Worm (Caenorhabditis elegans): Measurements from ENCODE around the gene T19D12.4.

Gene T19D12.4

ce11 chrII:6612544-6612943, 18.4 kb upstream of the T19D12.4 start (continued):
- TF ChIP-seq duxl-1 (tag; optimal IDR thresholded peaks at IDR 0.05; ENCODE audit: poor library complexity), result no peak
- TF ChIP-seq mep-1 (tag; optimal IDR thresholded peaks at IDR 0.05), result peak; percentile 19
- TF ChIP-seq lin-1 (GFP tag; IDR thresholded peaks at IDR 0.05), result no peak
- TF ChIP-seq ztf-7 (tag; optimal IDR thresholded peaks at IDR 0.05), result no peak
- TF ChIP-seq hlh-30 (tag; optimal IDR thresholded peaks at IDR 0.05; ENCODE audit: insufficient read depth), result peak; percentile 51
- TF ChIP-seq dve-1 (tag; optimal IDR thresholded peaks at IDR 0.05; ENCODE audit: insufficient read depth), result peak; percentile 75

- TF ChIP-seq unc-62 (GFP tag; optimal IDR thresholded peaks at IDR 0.05 in 1 of 2), result no peak
- TF ChIP-seq unc-62 (tag; optimal IDR thresholded peaks at IDR 0.05), result no peak
- peak; percentile 9 for TF ChIP-seq nhr-28 (tag; optimal IDR thresholded peaks at IDR 0.05)
- TF ChIP-seq daf-16 (GFP tag; optimal IDR thresholded peaks at IDR 0.05), result no peak
- peak; percentile 21 for TF ChIP-seq daf-16 (tag; optimal IDR thresholded peaks at IDR 0.05)
- no peak for TF ChIP-seq jun-1 (tag; optimal IDR thresholded peaks at IDR 0.05)
- TF ChIP-seq aha-1 (tag), result peak; percentile 52
- peak; percentile 43 for TF ChIP-seq dmd-6 (GFP tag; IDR thresholded peaks at IDR 0.05)
- peak; percentile 40 for TF ChIP-seq dve-1 (tag; optimal IDR thresholded peaks at IDR 0.05; ENCODE audit: insufficient read depth)
These were observed 16.4 kb upstream of the T19D12.4 start for ce11 chrII:6614500-6614899.

- TF ChIP-seq lin-1 (GFP tag; IDR thresholded peaks at IDR 0.05) (0 out of 2 replicates have a peak, but pooled peaks have one; percentile 39), aha-1 (tag) (peak; percentile 29), ceh-32 (tag; optimal IDR thresholded peaks at IDR 0.05; ENCODE audit: poor library complexity) (no peak), mxl-3 (GFP tag; optimal IDR thresholded peaks at IDR 0.05) (peak; percentile 64), hif-1 (tag; optimal IDR thresholded peaks at IDR 0.05) (no peak), nhr-237 (tag; optimal IDR thresholded peaks at IDR 0.05) (no peak), mes-2 (tag; optimal IDR thresholded peaks at IDR 0.05; ENCODE audit: poor library complexity, severe bottlenecking) (peak; percentile 22), T26A8.4 (GFP tag; IDR thresholded peaks at IDR 0.05) (0 out of 2 replicates have a peak, but pooled peaks have one; percentile 14), lim-7 (GFP tag; IDR thresholded peaks at IDR 0.05) (no peak), nhr-28 (tag; optimal IDR thresholded peaks at IDR 0.05) (peak; percentile 76), daf-16 (GFP tag; optimal IDR thresholded peaks at IDR 0.05) (no peak), daf-16 (tag; optimal IDR thresholded peaks at IDR 0.05) (peak; percentile 71), nhr-77 (tag; optimal IDR thresholded peaks at IDR 0.05) (peak; percentile 63), unc-62 (GFP tag; optimal IDR thresholded peaks at IDR 0.05 in 1 of 2) (peak in 1 of 2 experiments; percentile 86), unc-62 (tag; optimal IDR thresholded peaks at IDR 0.05) (no peak), dve-1 (tag; optimal IDR thresholded peaks at IDR 0.05; ENCODE audit: insufficient read depth) (peak; percentile 66), pqm-1 (tag; optimal IDR thresholded peaks at IDR 0.05) (peak; percentile 97), hlh-11 (tag; optimal IDR thresholded peaks at IDR 0.05) (peak; percentile 75), dmd-6 (GFP tag; IDR thresholded peaks at IDR 0.05) (peak; percentile 87)
These were observed 15.5 kb upstream of the T19D12.4 start for ce11 chrII:6615232-6616029.

ce11 chrII:6616135-6616534, 14.8 kb upstream of the T19D12.4 start:
- no peak for TF ChIP-seq ZK546.5 (tag; optimal IDR thresholded peaks at IDR 0.05)
- no peak for TF ChIP-seq ama-1 (optimal IDR thresholded peaks at IDR 0.05)
- TF ChIP-seq nhr-48 (tag; optimal IDR thresholded peaks at IDR 0.05), result no peak
- no peak for TF ChIP-seq F49E8.2 (tag; optimal IDR thresholded peaks at IDR 0.05; ENCODE audit: borderline replicate concordance)
- no peak for TF ChIP-seq unc-130 (GFP tag; optimal IDR thresholded peaks at IDR 0.05)
- no peak for TF ChIP-seq ceh-44 (GFP tag; IDR thresholded peaks at IDR 0.05)
- TF ChIP-seq daf-8 (GFP tag; IDR thresholded peaks at IDR 0.05), result no peak
- no peak for TF ChIP-seq duxl-1 (tag; optimal IDR thresholded peaks at IDR 0.05; ENCODE audit: poor library complexity)
- no peak for TF ChIP-seq arid-1 (GFP tag; conservative IDR thresholded peaks at IDR 0.05)
- TF ChIP-seq zfp-2 (tag; optimal IDR thresholded peaks at IDR 0.05), result no peak
- no peak for TF ChIP-seq spr-3 (GFP tag; optimal IDR thresholded peaks at IDR 0.05)
- no peak for TF ChIP-seq tag-97 (GFP tag; IDR thresholded peaks at IDR 0.05)
- TF ChIP-seq lin-39 (tag; optimal IDR thresholded peaks at IDR 0.05), result no peak
- no peak for TF ChIP-seq nhr-41 (GFP tag; IDR thresholded peaks at IDR 0.05)
- TF ChIP-seq aly-2 (tag; optimal IDR thresholded peaks at IDR 0.05), result no peak
- TF ChIP-seq nhr-111 (GFP tag; optimal IDR thresholded peaks at IDR 0.05), result no peak
- no peak for TF ChIP-seq hlh-30 (tag; optimal IDR thresholded peaks at IDR 0.05; ENCODE audit: insufficient read depth)
- no peak for TF ChIP-seq Y75B8A.6 (GFP tag; IDR thresholded peaks at IDR 0.05)
- TF ChIP-seq mdt-29 (GFP tag; IDR thresholded peaks at IDR 0.05), result no peak
- no peak for TF ChIP-seq F10B5.3 (tag; optimal IDR thresholded peaks at IDR 0.05)
- no peak for TF ChIP-seq mxl-2 (GFP tag; conservative IDR thresholded peaks at IDR 0.05)
- TF ChIP-seq ztf-11 (tag; optimal IDR thresholded peaks at IDR 0.05), result no peak
- TF ChIP-seq nhr-28 (tag; optimal IDR thresholded peaks at IDR 0.05), result peak; percentile 61
